Fruit fly (Drosophila melanogaster) whole organism: ENCODE data around the gene Syt1.

Experiments
- CG8478 ChIP-seq: fragments of >200 bp; optimal IDR thresholded peaks from 2 replicates; lab custom pipeline; 2018; ENCODE audit warnings: inconsistent platforms
- Dll ChIP-seq: fragments of >200 bp; optimal IDR thresholded peaks from 2 replicates; lab custom pipeline; 2017

DNA sequence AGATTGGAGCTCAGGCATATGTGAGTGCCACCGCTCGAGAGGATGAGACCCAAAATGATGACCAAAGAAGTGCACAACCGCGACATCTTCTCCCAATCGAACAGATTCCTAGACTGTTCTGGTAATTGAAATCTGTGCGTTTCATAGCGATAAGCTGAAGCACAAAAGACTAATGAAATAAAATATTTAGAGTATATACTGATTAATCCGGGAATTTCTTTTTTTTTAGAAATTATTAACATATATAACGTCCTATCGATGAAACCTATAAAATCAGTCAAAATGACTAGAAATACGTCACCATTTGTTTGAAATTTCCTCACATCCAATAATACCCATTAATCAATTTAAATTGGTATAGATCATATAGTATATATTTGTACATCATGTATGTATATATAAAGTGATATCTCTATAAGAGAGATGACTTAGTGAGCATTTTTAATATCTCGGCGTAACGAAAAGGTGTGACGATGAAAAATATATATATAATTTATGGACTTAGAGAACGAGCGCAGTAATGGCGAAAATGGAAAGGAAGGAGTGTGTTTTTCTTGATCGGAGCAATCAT lies 47.4 kb upstream of the Syt1 start, which contains the start of the genes CG3117 and CG2983:
- no peak for TF ChIP-seq Dll
- TF ChIP-seq CG8478 = no peak
